Fruit fly (Drosophila melanogaster) whole organism, embryonic: ENCODE data around the gene CG46458.

Experiments
- Abd-B ChIP-seq: fragments of 200-800 bp; sonication (Bioruptor generic); optimal IDR thresholded peaks from 2 replicates; lab custom pipeline; 2018; ENCODE audit warnings: missing biosample characterization, mild to moderate bottlenecking, missing genetic modification characterization, moderate library complexity
- CG10366 ChIP-seq: fragments of 200-800 bp; sonication (Bioruptor generic); IDR thresholded peaks from 2 replicates; pipeline ENCODE4 v1.3.6; 2022; ENCODE audit warnings: missing biosample characterization, missing genetic modification characterization
- CG12219 ChIP-seq: fragments of 200-800 bp; sonication (Bioruptor generic); optimal IDR thresholded peaks from 3 replicates; lab custom pipeline; 2018; ENCODE audit warnings: missing biosample characterization, mild to moderate bottlenecking, missing genetic modification characterization
- CG15073 ChIP-seq: fragments of 200-800 bp; sonication (Bioruptor generic); optimal IDR thresholded peaks from 2 replicates; lab custom pipeline; 2016; ENCODE audit warnings: missing biosample characterization, missing genetic modification characterization
- CG15601 ChIP-seq: fragments of 200-800 bp; sonication (Bioruptor generic); optimal IDR thresholded peaks from 3 replicates; lab custom pipeline; 2019; ENCODE audit warnings: missing biosample characterization, mild to moderate bottlenecking, missing genetic modification characterization, moderate library complexity
- CG15696 ChIP-seq: fragments of 200-800 bp; sonication (Bioruptor generic); optimal IDR thresholded peaks from 2 replicates; lab custom pipeline; 2019; ENCODE audit warnings: missing biosample characterization, mild to moderate bottlenecking, missing genetic modification characterization, moderate library complexity
- CG16815 ChIP-seq: fragments of 200-800 bp; sonication (Bioruptor generic); optimal IDR thresholded peaks from 3 replicates; lab custom pipeline; 2017; ENCODE audit warnings: missing biosample characterization, mild to moderate bottlenecking, missing genetic modification characterization
- CG17328 ChIP-seq: fragments of 200-800 bp; sonication (Bioruptor generic); IDR thresholded peaks from 2 replicates; pipeline ENCODE4 v1.3.6; 2022; ENCODE audit warnings: missing biosample characterization, missing genetic modification characterization
- CG17361 ChIP-seq: fragments of 200-800 bp; sonication (Bioruptor generic); IDR thresholded peaks from 3 replicates; pipeline ENCODE4 v1.3.6; 2022; ENCODE audit warnings: missing biosample characterization, missing genetic modification characterization
- CG18011 ChIP-seq: fragments of 200-800 bp; sonication (Bioruptor generic); optimal IDR thresholded peaks from 2 replicates; lab custom pipeline; 2017; ENCODE audit warnings: missing biosample characterization, missing genetic modification characterization, mild to moderate bottlenecking, moderate library complexity, missing genotype
- CG2129 ChIP-seq: fragments of 200-800 bp; sonication (Bioruptor generic); IDR thresholded peaks from 2 replicates; pipeline ENCODE4 v1.3.6; 2022; ENCODE audit warnings: missing biosample characterization, missing genetic modification characterization; ENCODE audit not compliant: partially characterized antibody
- CG32772 ChIP-seq: fragments of 200-800 bp; sonication (Bioruptor generic); IDR thresholded peaks from 2 replicates; pipeline ENCODE4 v1.3.6; 2022; ENCODE audit warnings: missing biosample characterization, missing genetic modification characterization
- CG7987 ChIP-seq: fragments of 200-800 bp; sonication (Bioruptor generic); optimal IDR thresholded peaks from 2 replicates; lab custom pipeline; 2018; ENCODE audit warnings: missing biosample characterization, mild to moderate bottlenecking, missing genetic modification characterization, moderate library complexity
- CG8924 ChIP-seq: fragments of 200-800 bp; optimal IDR thresholded peaks from 3 replicates; lab custom pipeline; 2019; ENCODE audit warnings: missing biosample characterization, mild to moderate bottlenecking, missing genetic modification characterization, moderate library complexity
- D ChIP-seq, 2 experiments: fragments of 200-800 bp in 1 of 2; fragments of >200 bp in 1 of 2; sonication (Bioruptor generic) in 1 of 2; optimal IDR thresholded peaks; 2 replicates in 1 of 2; 3 replicates in 1 of 2; lab custom pipeline; 2017; ENCODE audit warnings: mild to moderate bottlenecking in 1 of 2, missing biosample characterization in 1 of 2, missing genetic modification characterization in 1 of 2, missing genetic modification reagents in 1 of 2
- Dad ChIP-seq: fragments of 200-800 bp; sonication (Bioruptor generic); optimal IDR thresholded peaks from 3 replicates; lab custom pipeline; 2016; ENCODE audit warnings: missing biosample characterization, missing genetic modification characterization
- Dbx ChIP-seq: fragments of 200-800 bp; sonication (Bioruptor generic); IDR thresholded peaks from 3 replicates; pipeline ENCODE4 v1.3.6; 2022; ENCODE audit warnings: missing biosample characterization, missing genetic modification characterization
- Dip3 ChIP-seq: fragments of 200-800 bp; sonication (Bioruptor generic); optimal IDR thresholded peaks from 3 replicates; lab custom pipeline; 2016; ENCODE audit warnings: missing biosample characterization, missing genetic modification characterization
- Doc3 ChIP-seq: fragments of 200-800 bp; sonication (Bioruptor generic); IDR thresholded peaks from 3 replicates; pipeline ENCODE4 v1.3.6; 2022; ENCODE audit warnings: missing biosample characterization, missing genetic modification characterization; ENCODE audit not compliant: partially characterized antibody
- E2f2 ChIP-seq: fragments of 200-800 bp; sonication (Bioruptor generic); IDR thresholded peaks from 2 replicates; pipeline ENCODE4 v1.3.6; 2022; ENCODE audit warnings: missing biosample characterization, missing genetic modification characterization
- HmgD ChIP-seq: fragments of 200-800 bp; sonication (Bioruptor generic); optimal IDR thresholded peaks from 3 replicates; lab custom pipeline; 2016; ENCODE audit warnings: missing biosample characterization, missing genetic modification characterization
- MTF-1 ChIP-seq: fragments of 200-800 bp; sonication (Bioruptor generic); optimal IDR thresholded peaks from 2 replicates; lab custom pipeline; 2018; ENCODE audit warnings: missing biosample characterization, mild to moderate bottlenecking, missing genetic modification characterization, borderline replicate concordance
- Side ChIP-seq: fragments of 200-800 bp; sonication (Bioruptor generic); optimal IDR thresholded peaks from 2 replicates; lab custom pipeline; 2016; ENCODE audit warnings: missing biosample characterization, missing genetic modification characterization
- Six4 ChIP-seq: fragments of 200-800 bp; sonication (Bioruptor generic); optimal IDR thresholded peaks from 2 replicates; lab custom pipeline; 2016; ENCODE audit warnings: missing biosample characterization, missing genetic modification characterization
- Sox100B ChIP-seq: fragments of 200-800 bp; sonication (Bioruptor generic); optimal IDR thresholded peaks from 3 replicates; lab custom pipeline; 2018; ENCODE audit warnings: missing biosample characterization, mild to moderate bottlenecking, missing genetic modification characterization
- Trl ChIP-seq, 3 experiments: fragments of >200 bp in 2 of 3; fragments of 200-800 bp in 1 of 3; sonication (Bioruptor generic) in 1 of 3; optimal IDR thresholded peaks; 2 replicates in 1 of 3; 3 replicates in 2 of 3; lab custom pipeline; 2016 to 2017; ENCODE audit warnings: missing biosample characterization in 1 of 3, missing genetic modification characterization in 1 of 3
- abd-A ChIP-seq: fragments of 200-800 bp; sonication (Bioruptor generic); optimal IDR thresholded peaks from 3 replicates; lab custom pipeline; 2019; ENCODE audit warnings: missing biosample characterization, mild to moderate bottlenecking, missing genetic modification characterization, moderate library complexity
- amos ChIP-seq: fragments of 200-800 bp; sonication (Bioruptor generic); IDR thresholded peaks from 2 replicates; pipeline ENCODE4 v1.3.6; 2022; ENCODE audit warnings: missing biosample characterization, missing genetic modification characterization; ENCODE audit not compliant: partially characterized antibody
- ara ChIP-seq: fragments of 200-800 bp; sonication (Bioruptor generic); IDR thresholded peaks from 2 replicates; pipeline ENCODE4 v1.3.6; 2022; ENCODE audit warnings: missing biosample characterization, missing genetic modification characterization
- btn ChIP-seq: fragments of 200-800 bp; sonication (Bioruptor generic); optimal IDR thresholded peaks from 2 replicates; lab custom pipeline; 2016; ENCODE audit warnings: missing biosample characterization, missing genetic modification characterization
- cas ChIP-seq: fragments of 200-800 bp; sonication (Bioruptor generic); IDR thresholded peaks from 2 replicates; pipeline ENCODE4 v1.3.6; 2022; ENCODE audit warnings: missing biosample characterization, missing genetic modification characterization
- dpn ChIP-seq, 2 experiments: fragments of 200-800 bp; sonication (Bioruptor generic); optimal IDR thresholded peaks; 3 replicates each; lab custom pipeline; 2016; ENCODE audit warnings: missing biosample characterization in 2 of 2, missing genetic modification characterization in 2 of 2
- emc ChIP-seq: fragments of 200-800 bp; sonication (Bioruptor generic); optimal IDR thresholded peaks from 2 replicates; lab custom pipeline; 2016; ENCODE audit warnings: missing biosample characterization, missing genetic modification characterization
- fru ChIP-seq: fragments of >200 bp; optimal IDR thresholded peaks from 2 replicates; lab custom pipeline; 2017
- ftz-f1 ChIP-seq: fragments of 200-800 bp; sonication (Bioruptor generic); optimal IDR thresholded peaks from 2 replicates; lab custom pipeline; 2016; ENCODE audit warnings: missing biosample characterization, missing genetic modification characterization
- gem ChIP-seq: fragments of 200-800 bp; sonication (Bioruptor generic); optimal IDR thresholded peaks from 2 replicates; lab custom pipeline; 2019; ENCODE audit warnings: missing biosample characterization, mild to moderate bottlenecking, missing genetic modification characterization, moderate library complexity
- grn ChIP-seq: fragments of 200-800 bp; sonication (Bioruptor generic); optimal IDR thresholded peaks from 3 replicates; lab custom pipeline; 2017; ENCODE audit warnings: missing biosample characterization, missing genetic modification characterization
- hbn ChIP-seq: fragments of 200-800 bp; sonication (Bioruptor generic); IDR thresholded peaks from 2 replicates; pipeline ENCODE4 v1.3.6; 2022; ENCODE audit warnings: missing biosample characterization, missing genetic modification characterization; ENCODE audit not compliant: partially characterized antibody
- lab ChIP-seq: fragments of 200-800 bp; sonication (Bioruptor generic); optimal IDR thresholded peaks from 3 replicates; lab custom pipeline; 2017; ENCODE audit warnings: missing biosample characterization, missing genetic modification characterization, mild to moderate bottlenecking, moderate library complexity, missing genetic modification reagents
- lbe ChIP-seq: fragments of 200-800 bp; sonication (Bioruptor generic); optimal IDR thresholded peaks from 2 replicates; lab custom pipeline; 2016; ENCODE audit warnings: missing biosample characterization, mild to moderate bottlenecking, missing genetic modification characterization
- luna ChIP-seq: fragments of 200-800 bp; sonication (Bioruptor generic); optimal IDR thresholded peaks from 2 replicates; lab custom pipeline; 2016; ENCODE audit warnings: missing biosample characterization, missing genetic modification characterization
- mam ChIP-seq: fragments of 200-800 bp; sonication (Bioruptor generic); optimal IDR thresholded peaks from 3 replicates; lab custom pipeline; 2016; ENCODE audit warnings: missing biosample characterization, missing genetic modification characterization
- mld ChIP-seq: fragments of 200-800 bp; sonication (Bioruptor generic); IDR thresholded peaks from 3 replicates; pipeline ENCODE4 v1.3.6; 2022; ENCODE audit warnings: missing biosample characterization, missing genetic modification characterization; ENCODE audit not compliant: partially characterized antibody
- repo ChIP-seq: fragments of 200-800 bp; sonication (Bioruptor generic); optimal IDR thresholded peaks from 2 replicates; lab custom pipeline; 2016; ENCODE audit warnings: missing biosample characterization, missing genetic modification characterization
- schlank ChIP-seq: fragments of 200-800 bp; sonication (Bioruptor generic); optimal IDR thresholded peaks from 2 replicates; lab custom pipeline; 2018; ENCODE audit warnings: missing biosample characterization, mild to moderate bottlenecking, missing genetic modification characterization
- sd ChIP-seq: fragments of 200-800 bp; sonication (Bioruptor generic); optimal IDR thresholded peaks from 3 replicates; lab custom pipeline; 2018; ENCODE audit warnings: missing biosample characterization, mild to moderate bottlenecking, missing genetic modification characterization, moderate library complexity
- tna ChIP-seq: fragments of 200-800 bp; sonication (Bioruptor generic); IDR thresholded peaks from 2 replicates; pipeline ENCODE4 v1.3.6; 2022; ENCODE audit warnings: missing biosample characterization, missing genetic modification characterization; ENCODE audit not compliant: partially characterized antibody
- unc-4 ChIP-seq: fragments of 200-800 bp; sonication (Bioruptor generic); IDR thresholded peaks from 2 replicates; pipeline ENCODE4 v1.3.6; 2022; ENCODE audit warnings: missing biosample characterization, missing genetic modification characterization; ENCODE audit not compliant: partially characterized antibody
- wdn ChIP-seq: fragments of 200-800 bp; sonication (Bioruptor generic); IDR thresholded peaks from 2 replicates; pipeline ENCODE4 v1.3.6; 2022; ENCODE audit warnings: missing biosample characterization, missing genetic modification characterization
- zfh1 ChIP-seq: fragments of 200-800 bp; sonication (Bioruptor generic); IDR thresholded peaks from 3 replicates; pipeline ENCODE4 v1.3.6; 2022; ENCODE audit warnings: missing biosample characterization, missing genetic modification characterization

CG46458 gene

dm6 chr3R:7000693-7001187 is 42.6 kb upstream of the CG46458 start (continued):
- no peak; the same call in 1 of the 2 replicates for TF ChIP-seq hbn (GFP tag; lab: Robert Waterston, UW)
- TF ChIP-seq Abd-B (GFP tag; lab: Kevin White, UChicago), result peak; percentile 66
- no peak for TF ChIP-seq zfh1 (GFP tag; lab: Robert Waterston, UW)
- no peak for TF ChIP-seq luna (GFP tag; lab: Kevin White, UChicago)
- TF ChIP-seq CG16815, result no peak
- no peak for TF ChIP-seq CG15696
- TF ChIP-seq Dad (GFP tag; lab: Kevin White, UChicago), result no peak
- no peak for TF ChIP-seq Dip3 (GFP tag; lab: Kevin White, UChicago)
- TF ChIP-seq grn (GFP tag; lab: Kevin White, UChicago), result no peak
- no peak for TF ChIP-seq Six4 (GFP tag; lab: Kevin White, UChicago)
- TF ChIP-seq CG15073 (GFP tag; lab: Kevin White, UChicago), result no peak
- TF ChIP-seq Doc3, result peak; percentile 12; the same call in 1 of the 3 replicates
- TF ChIP-seq amos, result no peak
- no peak for TF ChIP-seq fru
- no peak for TF ChIP-seq gem
- no peak for TF ChIP-seq ara (GFP tag; lab: Robert Waterston, UW)
- no peak for TF ChIP-seq unc-4
- no peak for TF ChIP-seq CG18011
- TF ChIP-seq lab, result no peak
- TF ChIP-seq CG8924 (tag; lab: Kevin White, UChicago), result peak; percentile 11
- TF ChIP-seq CG7987, result no peak
- no peak for TF ChIP-seq Sox100B (GFP tag; lab: Kevin White, UChicago)
- TF ChIP-seq mld (GFP tag; lab: Robert Waterston, UW), result no peak
- TF ChIP-seq lbe (GFP tag; lab: Kevin White, UChicago), result no peak
- no peak for TF ChIP-seq CG10366 (GFP tag; lab: Robert Waterston, UW)
- TF ChIP-seq CG15601, result no peak
- peak; percentile 84 to 87 for TF ChIP-seq Trl (optimal IDR thresholded peaks at IDR 0.05; lab: Kevin White, UChicago)
- TF ChIP-seq Trl (GFP tag; optimal IDR thresholded peaks at IDR 0.05; lab: Kevin White, UChicago), result peak; percentile 38
- peak; percentile 100 for TF ChIP-seq abd-A (tag; lab: Kevin White, UChicago)
- no peak for TF ChIP-seq CG17361
- TF ChIP-seq tna (GFP tag; lab: Robert Waterston, UW), result no peak
- no peak for TF ChIP-seq E2f2 (GFP tag; lab: Robert Waterston, UW)
- no peak for TF ChIP-seq btn (GFP tag; lab: Kevin White, UChicago)
- TF ChIP-seq emc (GFP tag; lab: Kevin White, UChicago), result no peak
- TF ChIP-seq CG2129 (GFP tag; lab: Robert Waterston, UW), result no peak
- TF ChIP-seq cas (GFP tag; lab: Robert Waterston, UW), result no peak
- TF ChIP-seq wdn, result no peak
- no peak for TF ChIP-seq mam (GFP tag; lab: Kevin White, UChicago)
- TF ChIP-seq CG12219, result no peak
- peak; percentile 87 for TF ChIP-seq D (optimal IDR thresholded peaks at IDR 0.05; lab: Kevin White, UChicago)
- TF ChIP-seq D (GFP tag; optimal IDR thresholded peaks at IDR 0.05; lab: Kevin White, UChicago), result no peak
- TF ChIP-seq HmgD, result peak; percentile 54
- TF ChIP-seq schlank (tag; lab: Kevin White, UChicago), result no peak
- TF ChIP-seq dpn (GFP tag; optimal IDR thresholded peaks at IDR 0.05; lab: Kevin White, UChicago), result no peak
- TF ChIP-seq CG32772 (GFP tag; lab: Robert Waterston, UW), result no peak
- no peak for TF ChIP-seq CG17328 (GFP tag; lab: Robert Waterston, UW)
- peak; percentile 54 for TF ChIP-seq ftz-f1 (GFP tag; lab: Kevin White, UChicago)
- TF ChIP-seq Side (GFP tag; lab: Kevin White, UChicago), result no peak
- peak; percentile 86 for TF ChIP-seq sd
- TF ChIP-seq Dbx (GFP tag; lab: Robert Waterston, UW), result no peak
- TF ChIP-seq repo (GFP tag; lab: Kevin White, UChicago), result peak; percentile 2
- TF ChIP-seq MTF-1, result no peak
